Fruit fly (Drosophila melanogaster) whole organism, wandering third instar larva: ENCODE measurements around the gene Trmt61.

Experiments used
- CG9705 ChIP-seq: fragments of 200-800 bp; sonication (Bioruptor generic); optimal IDR thresholded peaks from 2 replicates; lab custom pipeline; 2018; ENCODE audit warnings: missing biosample characterization, mild to moderate bottlenecking, missing genetic modification characterization
- Dfd ChIP-seq: fragments of >200 bp; optimal IDR thresholded peaks from 2 replicates; lab custom pipeline; 2017; ENCODE audit warnings: missing biosample characterization, missing genetic modification characterization
- Dif ChIP-seq: fragments of 200-275, 200-300 bp; sonication (Bioruptor generic); optimal IDR thresholded peaks from 2 replicates; lab custom pipeline; 2018; ENCODE audit warnings: missing biosample characterization, missing genetic modification characterization; ENCODE audit not compliant: partially characterized antibody
- GATAd ChIP-seq: sonication (Bioruptor generic); optimal IDR thresholded peaks from 2 replicates; lab custom pipeline; 2016; ENCODE audit warnings: missing biosample characterization, missing genetic modification characterization
- HLH106 ChIP-seq: fragments of 200-800 bp; optimal IDR thresholded peaks from 3 replicates; lab custom pipeline; 2019; ENCODE audit warnings: missing biosample characterization, mild to moderate bottlenecking, missing genetic modification characterization, moderate library complexity
- Hnf4 ChIP-seq: fragments of 200-800 bp; sonication (Bioruptor generic); optimal IDR thresholded peaks from 2 replicates; lab custom pipeline; 2016; ENCODE audit warnings: missing biosample characterization, mild to moderate bottlenecking, missing genetic modification characterization
- Hr83 ChIP-seq: fragments of 200-300 bp; sonication (Bioruptor generic); optimal IDR thresholded peaks from 2 replicates; lab custom pipeline; 2016; ENCODE audit warnings: missing biosample characterization, mild to moderate bottlenecking, missing genetic modification characterization, moderate library complexity; ENCODE audit not compliant: poor library complexity, severe bottlenecking
- Jra ChIP-seq: sonication (Bioruptor generic); optimal IDR thresholded peaks from 2 replicates; lab custom pipeline; 2016; ENCODE audit warnings: missing biosample characterization, missing genetic modification characterization
- Myc ChIP-seq: fragments of >200 bp; optimal IDR thresholded peaks from 2 replicates; lab custom pipeline; 2017
- N ChIP-seq: fragments of >200 bp; optimal IDR thresholded peaks from 2 replicates; lab custom pipeline; 2018; ENCODE audit warnings: missing biosample characterization, missing external identifiers, missing genetic modification characterization
- OdsH ChIP-seq: fragments of 200-800 bp; sonication (Bioruptor generic); optimal IDR thresholded peaks from 2 replicates; lab custom pipeline; 2016; ENCODE audit warnings: missing biosample characterization, mild to moderate bottlenecking, missing genetic modification characterization
- Rel ChIP-seq, 2 experiments: fragments of 200-800 bp; sonication (Bioruptor generic) in 1 of 2; optimal IDR thresholded peaks; 2 replicates in 1 of 2; 3 replicates in 1 of 2; lab custom pipeline; 2016 to 2019; ENCODE audit warnings: mild to moderate bottlenecking in 2 of 2, missing biosample characterization in 2 of 2, missing genetic modification characterization in 2 of 2, moderate library complexity in 1 of 2
- Sp1 ChIP-seq: fragments of 200-800 bp; sonication (Bioruptor generic); optimal IDR thresholded peaks from 3 replicates; lab custom pipeline; 2019; ENCODE audit warnings: missing biosample characterization, mild to moderate bottlenecking, missing genetic modification characterization, moderate library complexity
- br ChIP-seq: fragments of 200-800 bp; sonication (Bioruptor generic); optimal IDR thresholded peaks from 2 replicates; lab custom pipeline; 2016; ENCODE audit warnings: missing biosample characterization, missing genetic modification characterization
- brk ChIP-seq: fragments of 200-800 bp; sonication (Bioruptor generic); optimal IDR thresholded peaks from 2 replicates; lab custom pipeline; 2016; ENCODE audit warnings: missing biosample characterization, mild to moderate bottlenecking, missing genetic modification characterization
- dl ChIP-seq, 2 experiments: fragments of 175-275, 200-275 bp in 1 of 2; fragments of 200-275 bp in 1 of 2; sonication (Bioruptor generic); optimal IDR thresholded peaks; lab custom pipeline; 2018; ENCODE audit warnings: mild to moderate bottlenecking in 2 of 2, missing biosample characterization in 2 of 2, missing genetic modification characterization in 2 of 2, moderate library complexity in 2 of 2; ENCODE audit not compliant: partially characterized antibody in 2 of 2, insufficient read depth in 1 of 2
- dmrt93B ChIP-seq: fragments of 200-800 bp; sonication (Bioruptor generic); optimal IDR thresholded peaks from 2 replicates; lab custom pipeline; 2018; ENCODE audit warnings: missing biosample characterization, mild to moderate bottlenecking, missing genetic modification characterization
- dsf ChIP-seq: sonication (Bioruptor generic); optimal IDR thresholded peaks from 2 replicates; lab custom pipeline; 2016; ENCODE audit warnings: missing biosample characterization, missing genetic modification characterization, borderline replicate concordance
- ey ChIP-seq: fragments of 200-800 bp; sonication (Bioruptor generic); optimal IDR thresholded peaks from 2 replicates; lab custom pipeline; 2016; ENCODE audit warnings: missing biosample characterization, missing genetic modification characterization
- foxo ChIP-seq, 2 experiments: fragments of 200-800 bp; sonication (Bioruptor generic); optimal IDR thresholded peaks; 2 replicates in 1 of 2; 3 replicates in 1 of 2; lab custom pipeline; 2016 to 2017; ENCODE audit warnings: missing biosample characterization in 2 of 2, missing genetic modification characterization in 2 of 2
- fru ChIP-seq: fragments of 200-800 bp; sonication (Bioruptor generic); optimal IDR thresholded peaks from 3 replicates; lab custom pipeline; 2016; ENCODE audit warnings: missing biosample characterization, mild to moderate bottlenecking, missing genetic modification characterization
- h ChIP-seq: fragments of 200-800 bp; sonication (Bioruptor generic); optimal IDR thresholded peaks from 3 replicates; lab custom pipeline; 2016; ENCODE audit warnings: missing biosample characterization, mild to moderate bottlenecking, missing genetic modification characterization
- jim ChIP-seq: fragments of 175-275, 200-325 bp; sonication (Bioruptor generic); optimal IDR thresholded peaks from 2 replicates; lab custom pipeline; 2016; ENCODE audit warnings: missing biosample characterization, mild to moderate bottlenecking, missing genetic modification characterization
- lola ChIP-seq: fragments of >200 bp; optimal IDR thresholded peaks from 2 replicates; lab custom pipeline; 2017; ENCODE audit warnings: missing biosample characterization, missing genetic modification characterization
- pan ChIP-seq: fragments of >200 bp; optimal IDR thresholded peaks from 2 replicates; lab custom pipeline; 2017
- psq ChIP-seq: fragments of 200-800 bp; sonication (Bioruptor generic); optimal IDR thresholded peaks from 3 replicates; lab custom pipeline; 2017; ENCODE audit warnings: missing biosample characterization, mild to moderate bottlenecking, missing genetic modification characterization, moderate library complexity
- rgr ChIP-seq: fragments of 200-800 bp; sonication (Bioruptor generic); optimal IDR thresholded peaks from 3 replicates; lab custom pipeline; 2016; ENCODE audit warnings: missing biosample characterization, mild to moderate bottlenecking, missing genetic modification characterization
- sage ChIP-seq: fragments of 200-800 bp; sonication (Bioruptor generic); optimal IDR thresholded peaks from 2 replicates; lab custom pipeline; 2016; ENCODE audit warnings: missing biosample characterization, mild to moderate bottlenecking, missing genetic modification characterization
- sv ChIP-seq: fragments of 200-800 bp; sonication (Bioruptor generic); optimal IDR thresholded peaks from 3 replicates; lab custom pipeline; 2016; ENCODE audit warnings: missing biosample characterization, missing genetic modification characterization
- tai ChIP-seq: sonication (Bioruptor generic); optimal IDR thresholded peaks from 2 replicates; lab custom pipeline; 2016; ENCODE audit warnings: missing biosample characterization, missing genetic modification characterization
- woc ChIP-seq: sonication (Bioruptor generic); optimal IDR thresholded peaks from 2 replicates; lab custom pipeline; 2016; ENCODE audit warnings: missing biosample characterization, mild to moderate bottlenecking, missing genetic modification characterization

Trmt61 gene

dm6 chr3R:26099238-26099637 lies 39.9 kb downstream of the Trmt61 start:
- peak; percentile 52 for TF ChIP-seq br
- TF ChIP-seq fru (GFP tag; lab: Kevin White, UChicago): peak; percentile 16
- TF ChIP-seq Jra (GFP tag; lab: Kevin White, UChicago): peak; percentile 26
- TF ChIP-seq HLH106 (tag; lab: Kevin White, UChicago): no peak
- peak; percentile 28 for TF ChIP-seq h (GFP tag; lab: Kevin White, UChicago)
- TF ChIP-seq Hnf4 (GFP tag; lab: Kevin White, UChicago): peak; percentile 43
- no peak for TF ChIP-seq Dif
- no peak for TF ChIP-seq dsf (GFP tag; lab: Kevin White, UChicago)
- no peak for TF ChIP-seq sage
- no peak for TF ChIP-seq Rel (GFP tag; optimal IDR thresholded peaks at IDR 0.05; lab: Kevin White, UChicago)
- TF ChIP-seq Rel (tag; optimal IDR thresholded peaks at IDR 0.05; lab: Kevin White, UChicago): no peak
- TF ChIP-seq rgr (GFP tag; lab: Kevin White, UChicago): peak; percentile 27
- TF ChIP-seq CG9705 (GFP tag; lab: Kevin White, UChicago): no peak
- peak; percentile 27 for TF ChIP-seq brk
- peak; percentile 5 for TF ChIP-seq tai (GFP tag; lab: Kevin White, UChicago)
- TF ChIP-seq Hr83 (GFP tag; lab: Kevin White, UChicago): no peak
- TF ChIP-seq ey (GFP tag; lab: Kevin White, UChicago): peak; percentile 55
- peak; percentile 33 for TF ChIP-seq woc (GFP tag; lab: Kevin White, UChicago)

- TF ChIP-seq N (peak; percentile 37), Dif (no peak), lola (GFP tag; lab: Kevin White, UChicago) (peak; percentile 42), ey (GFP tag; lab: Kevin White, UChicago) (no peak), Myc (lab: Kevin White, UChicago) (peak; percentile 31)
Measured at dm6 chr3R:26103440-26103839, 44.1 kb downstream of the Trmt61 start.

dm6 chr3R:26104302-26105140 lies 45.2 kb downstream of the Trmt61 start:
- TF ChIP-seq jim (peak; percentile 54), dmrt93B (peak; percentile 52), Jra (GFP tag; lab: Kevin White, UChicago) (peak; percentile 58), Rel (GFP tag; optimal IDR thresholded peaks at IDR 0.05; lab: Kevin White, UChicago) (no peak), Rel (tag; optimal IDR thresholded peaks at IDR 0.05; lab: Kevin White, UChicago) (peak; percentile 70), HLH106 (tag; lab: Kevin White, UChicago) (peak; percentile 79), dl (GFP tag; optimal IDR thresholded peaks at IDR 0.05; lab: Kevin White, UChicago; ENCODE audit: insufficient read depth in 1 of 2, partially characterized antibody in 2 of 2) (no peak), tai (GFP tag; lab: Kevin White, UChicago) (peak; percentile 55), br (peak; percentile 69), brk (peak; percentile 59), Hnf4 (GFP tag; lab: Kevin White, UChicago) (peak; percentile 71), CG9705 (GFP tag; lab: Kevin White, UChicago) (no peak), Dif (no peak), OdsH (GFP tag; lab: Kevin White, UChicago) (peak; percentile 82), ey (GFP tag; lab: Kevin White, UChicago) (peak; percentile 66), fru (GFP tag; lab: Kevin White, UChicago) (peak; percentile 85), sv (GFP tag; lab: Kevin White, UChicago) (no peak), Dfd (peak; percentile 8), woc (GFP tag; lab: Kevin White, UChicago) (peak; percentile 49), foxo (GFP tag; optimal IDR thresholded peaks at IDR 0.05; lab: Kevin White, UChicago) (peak in 1 of 2 experiments; percentile 86), pan (lab: Kevin White, UChicago) (no peak), h (GFP tag; lab: Kevin White, UChicago) (peak; percentile 87), GATAd (no peak), rgr (GFP tag; lab: Kevin White, UChicago) (peak; percentile 78), Sp1 (GFP tag; lab: Kevin White, UChicago) (peak; percentile 83), N (no peak), psq (GFP tag; lab: Kevin White, UChicago) (peak; percentile 76)

DNA sequence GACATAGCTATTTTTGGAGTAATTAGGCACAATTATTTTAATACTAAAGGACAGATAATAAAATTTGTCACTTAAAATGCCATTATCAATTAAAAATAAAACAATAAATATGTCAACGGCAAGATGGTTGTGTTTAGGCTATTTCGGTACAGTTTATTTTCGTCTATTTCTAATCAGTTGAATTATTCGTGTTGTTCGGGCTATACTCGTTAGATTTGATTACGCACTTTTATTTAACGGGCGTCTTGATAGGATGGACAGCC lies 45.8 kb downstream of the Trmt61 start:
- TF ChIP-seq rgr (GFP tag; lab: Kevin White, UChicago): no peak
- no peak for TF ChIP-seq Dif
- no peak for TF ChIP-seq fru (GFP tag; lab: Kevin White, UChicago)
- TF ChIP-seq Dfd: no peak
- TF ChIP-seq, all 38 proteins: peak for 0
